Worm (Caenorhabditis elegans): ENCODE results near the gene dyf-13.

ce11 chrII:7146240-7146639 lies 24.9 kb downstream of the dyf-13 start:
- TF ChIP-seq fos-1 (tag; optimal IDR thresholded peaks at IDR 0.05) (no peak), lin-39 (tag; optimal IDR thresholded peaks at IDR 0.05) (no peak), nhr-76 (tag; optimal IDR thresholded peaks at IDR 0.05) (no peak), skn-1 (tag; optimal IDR thresholded peaks at IDR 0.05) (no peak)

Data from whole organism, L1 larva.